Worm (Caenorhabditis elegans) whole organism, L1 larva: Measurements from ENCODE around the gene pigq-1.

Source experiments
- F16B12.6 ChIP-seq: fragments of 150-350 bp; optimal IDR thresholded peaks from 2 replicates; lab custom pipeline; 2014; ENCODE audit warnings: missing biosample characterization, missing genetic modification characterization
- Y116A8C.19 ChIP-seq: sonication (generic microtip); optimal IDR thresholded peaks from 2 replicates; lab custom pipeline; 2016; ENCODE audit warnings: missing compliant biosample characterization, missing genetic modification characterization, borderline replicate concordance
- aly-2 ChIP-seq: fragments of 150-350 bp; optimal IDR thresholded peaks from 2 replicates; lab custom pipeline; 2014; ENCODE audit warnings: missing biosample characterization, missing genetic modification characterization
- ama-1 ChIP-seq: fragments of 150-350 bp; optimal IDR thresholded peaks from 2 replicates; lab custom pipeline; 2014
- blmp-1 ChIP-seq: fragments of 150-350 bp; optimal IDR thresholded peaks from 2 replicates; lab custom pipeline; 2014; ENCODE audit warnings: missing biosample characterization, missing genetic modification characterization
- ceh-82 ChIP-seq, 3 experiments: fragments of 150-350 bp in 1 of 3; sonication (generic microtip) in 2 of 3; optimal IDR thresholded peaks; 2 replicates each; lab custom pipeline; 2014 to 2017; ENCODE audit warnings: missing biosample characterization in 3 of 3, missing genetic modification characterization in 3 of 3
- ceh-88 ChIP-seq: fragments of 200-800 bp; sonication (Bioruptor generic); IDR thresholded peaks from 2 replicates; pipeline ENCODE4 v1.3.6; 2022; ENCODE audit warnings: missing genetic modification characterization, missing compliant biosample characterization
- ceh-90 ChIP-seq: sonication (generic microtip); optimal IDR thresholded peaks from 2 replicates; lab custom pipeline; 2016; ENCODE audit warnings: missing genetic modification characterization, missing compliant biosample characterization
- efl-1 ChIP-seq, 4 experiments: fragments of 150-350 bp; optimal IDR thresholded peaks in 3 of 4; peaks in 1 of 4; 1 replicate in 1 of 4; 2 replicates in 3 of 4; lab custom pipeline; 2014; ENCODE audit warnings: missing biosample characterization in 2 of 4, missing genetic modification characterization in 2 of 4, missing genetic modification reagents in 2 of 4
- efl-3 ChIP-seq: fragments of 200-800 bp; sonication (Bioruptor generic); optimal IDR thresholded peaks from 2 replicates; lab custom pipeline; 2018; ENCODE audit warnings: mild to moderate bottlenecking, missing genetic modification characterization, missing compliant biosample characterization
- egl-27 ChIP-seq, 2 experiments: fragments of 150-350 bp in 1 of 2; sonication (generic microtip); optimal IDR thresholded peaks; 3 replicates each; lab custom pipeline; 2017 to 2018; ENCODE audit warnings: missing biosample characterization in 2 of 2, missing genetic modification characterization in 2 of 2, missing genetic modification reagents in 2 of 2
- elt-2 ChIP-seq: sonication (generic microtip); optimal IDR thresholded peaks from 2 replicates; lab custom pipeline; 2016; ENCODE audit warnings: missing genetic modification characterization, mild to moderate bottlenecking, inconsistent platforms, missing compliant biosample characterization, missing genetic modification reagents
- ets-5 ChIP-seq: fragments of 200-800 bp; sonication (Bioruptor generic); IDR thresholded peaks from 2 replicates; pipeline ENCODE4 v1.3.6; 2022; ENCODE audit warnings: missing genetic modification characterization, missing compliant biosample characterization
- fkh-10 ChIP-seq: sonication (generic microtip); optimal IDR thresholded peaks from 2 replicates; lab custom pipeline; 2017; ENCODE audit warnings: missing biosample characterization, missing genetic modification reagents, missing genetic modification characterization
- grh-1 ChIP-seq: fragments of 200-800 bp; sonication (Bioruptor generic); IDR thresholded peaks from 2 replicates; pipeline ENCODE4 v1.3.6; 2022; ENCODE audit warnings: missing genetic modification reagents, missing genetic modification characterization, missing compliant biosample characterization
- hpl-2 ChIP-seq: fragments of 150-350 bp; optimal IDR thresholded peaks from 2 replicates; lab custom pipeline; 2014; ENCODE audit warnings: missing biosample characterization, missing genetic modification reagents, missing genetic modification characterization
- irx-1 ChIP-seq: sonication (generic microtip); optimal IDR thresholded peaks from 2 replicates; lab custom pipeline; 2016; ENCODE audit warnings: missing genetic modification characterization, missing compliant biosample characterization
- isw-1 ChIP-seq: fragments of 200-800 bp; sonication (Bioruptor generic); IDR thresholded peaks from 2 replicates; pipeline ENCODE4 v1.3.6; 2022; ENCODE audit warnings: missing genetic modification characterization, missing compliant biosample characterization
- lir-3 ChIP-seq: sonication (generic microtip); optimal IDR thresholded peaks from 2 replicates; lab custom pipeline; 2016; ENCODE audit warnings: mild to moderate bottlenecking, missing genetic modification characterization, moderate library complexity, missing compliant biosample characterization; ENCODE audit not compliant: poor library complexity
- lsy-2 ChIP-seq, 2 experiments: fragments of 150-350 bp; optimal IDR thresholded peaks; 2 replicates each; lab custom pipeline; 2014; ENCODE audit warnings: missing biosample characterization in 2 of 2, missing genetic modification characterization in 2 of 2
- mep-1 ChIP-seq: fragments of 150-350 bp; optimal IDR thresholded peaks from 2 replicates; lab custom pipeline; 2014; ENCODE audit warnings: missing biosample characterization, missing genetic modification characterization
- nhr-28 ChIP-seq: fragments of 150-350 bp; optimal IDR thresholded peaks from 2 replicates; lab custom pipeline; 2014; ENCODE audit warnings: missing biosample characterization, missing genetic modification characterization
- nhr-47 ChIP-seq: sonication (generic microtip); optimal IDR thresholded peaks from 2 replicates; lab custom pipeline; 2016; ENCODE audit warnings: mild to moderate bottlenecking, missing genetic modification characterization, moderate library complexity, missing compliant biosample characterization
- nhr-76 ChIP-seq: sonication (generic microtip); optimal IDR thresholded peaks from 2 replicates; lab custom pipeline; 2017; ENCODE audit warnings: missing biosample characterization, missing genetic modification characterization
- nhr-85 ChIP-seq: sonication (generic microtip); peaks from one replicate; lab custom pipeline; 2016; ENCODE audit warnings: missing genetic modification characterization, inconsistent platforms, missing compliant biosample characterization
- nhr-90 ChIP-seq: sonication (generic microtip); optimal IDR thresholded peaks from 2 replicates; lab custom pipeline; 2016; ENCODE audit warnings: mild to moderate bottlenecking, missing genetic modification characterization, missing compliant biosample characterization; ENCODE audit not compliant: poor library complexity
- pag-3 ChIP-seq: sonication (generic microtip); optimal IDR thresholded peaks from 2 replicates; lab custom pipeline; 2017; ENCODE audit warnings: missing genetic modification characterization, mild to moderate bottlenecking, missing compliant biosample characterization, antibody characterized with exemption, borderline replicate concordance; ENCODE audit not compliant: insufficient read depth
- pqm-1 ChIP-seq: sonication (generic microtip); optimal IDR thresholded peaks from 3 replicates; lab custom pipeline; 2017; ENCODE audit warnings: missing biosample characterization, missing genetic modification characterization
- skn-1 ChIP-seq: fragments of 150-350 bp; optimal IDR thresholded peaks from 2 replicates; lab custom pipeline; 2014; ENCODE audit warnings: missing biosample characterization, missing genetic modification characterization
- snpc-4 ChIP-seq: fragments of 150-350 bp; optimal IDR thresholded peaks from 2 replicates; lab custom pipeline; 2014; ENCODE audit warnings: missing biosample characterization, missing genetic modification characterization
- snu-23 ChIP-seq: sonication (generic microtip); optimal IDR thresholded peaks from 2 replicates; lab custom pipeline; 2016; ENCODE audit warnings: missing genetic modification characterization, missing compliant biosample characterization
- swsn-7 ChIP-seq: sonication (generic microtip); optimal IDR thresholded peaks from 2 replicates; lab custom pipeline; 2016; ENCODE audit warnings: missing genetic modification characterization, missing compliant biosample characterization
- unc-130 ChIP-seq: fragments of 150-350 bp; optimal IDR thresholded peaks from 2 replicates; lab custom pipeline; 2017; ENCODE audit warnings: missing biosample characterization, missing genetic modification characterization, inconsistent platforms
- unc-30 ChIP-seq: sonication (generic microtip); optimal IDR thresholded peaks from 2 replicates; lab custom pipeline; 2017; ENCODE audit warnings: missing biosample characterization, missing genetic modification characterization
- vab-15 ChIP-seq: sonication (generic microtip); optimal IDR thresholded peaks from 2 replicates; lab custom pipeline; 2017; ENCODE audit warnings: missing genotype, mild to moderate bottlenecking, missing genetic modification characterization, missing compliant biosample characterization
- xbp-1 ChIP-seq: sonication (generic microtip); optimal IDR thresholded peaks from 2 replicates; lab custom pipeline; 2016; ENCODE audit warnings: missing genetic modification characterization, missing compliant biosample characterization
- zag-1 ChIP-seq: fragments of 150-350 bp; optimal IDR thresholded peaks from 2 replicates; lab custom pipeline; 2014; ENCODE audit warnings: missing biosample characterization, missing genetic modification characterization
- zip-4 ChIP-seq: fragments of 200-800 bp; sonication (Bioruptor generic); optimal IDR thresholded peaks from 2 replicates; lab custom pipeline; 2018; ENCODE audit warnings: mild to moderate bottlenecking, missing genetic modification characterization, moderate library complexity, missing compliant biosample characterization
- ztf-4 ChIP-seq: fragments of 150-350 bp; optimal IDR thresholded peaks from 2 replicates; lab custom pipeline; 2014; ENCODE audit warnings: missing biosample characterization, missing genetic modification characterization

Gene pigq-1

ce11 chrIV:11146962-11147470 is at the start of gene pigq-1 (continued):
- TF ChIP-seq mep-1 (no peak), unc-130 (tag; lab: Kevin White, UChicago) (no peak), nhr-90 (peak; percentile 55), Y116A8C.19 (tag; lab: Kevin White, UChicago) (no peak), isw-1 (GFP tag; lab: Robert Waterston, UW) (no peak), egl-27 (tag; optimal IDR thresholded peaks at IDR 0.05; lab: Kevin White, UChicago) (no peak), vab-15 (tag; lab: Kevin White, UChicago) (no peak), nhr-76 (no peak), zag-1 (no peak), snu-23 (peak; percentile 31), fkh-10 (GFP tag; lab: Kevin White, UChicago) (no peak), ceh-82 (tag; optimal IDR thresholded peaks at IDR 0.05; lab: Kevin White, UChicago) (no peak), grh-1 (GFP tag; lab: Robert Waterston, UW) (no peak), ets-5 (no peak), hpl-2 (GFP tag; lab: Kevin White, UChicago) (no peak), nhr-47 (tag; lab: Kevin White, UChicago) (peak; percentile 28), lsy-2 (tag; optimal IDR thresholded peaks at IDR 0.05; lab: Kevin White, UChicago) (peak; percentile 32 to 35), snpc-4 (no peak), aly-2 (tag; lab: Kevin White, UChicago) (peak; percentile 90), swsn-7 (no peak)
- TF ChIP-seq, all 84 proteins: peak for 13

DNA sequence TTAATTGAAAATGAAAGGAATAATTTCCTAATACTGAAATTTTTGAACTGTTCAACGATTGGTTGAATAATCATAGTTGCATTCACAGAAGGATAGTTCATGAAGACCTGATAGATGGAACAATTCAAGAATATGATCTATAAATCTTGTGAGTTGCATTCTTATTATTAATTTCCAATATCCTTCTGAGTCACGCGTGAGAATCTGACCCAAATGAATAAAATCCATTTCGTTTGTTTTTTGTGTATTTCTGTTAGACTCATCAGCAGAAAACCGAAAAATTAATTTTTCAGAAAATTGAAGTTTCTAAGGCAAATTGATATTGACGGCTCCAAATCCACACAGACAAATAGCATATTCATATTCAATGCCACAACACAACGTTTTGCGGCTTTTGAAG is 42.4 kb upstream of the pigq-1 start, which contains the start of gene fbxb-79:
Gene fbxb-79 (minus strand): TSS at position 101 of the 400 bp plus-strand sequence.
- no peak for TF ChIP-seq ama-1 (lab: Kevin White, UChicago)

- TF ChIP-seq unc-30 (tag; lab: Kevin White, UChicago) = no peak
- no peak for TF ChIP-seq lir-3 (tag; lab: Kevin White, UChicago)
- no peak for TF ChIP-seq pag-3
- no peak for TF ChIP-seq nhr-85 (tag; lab: Kevin White, UChicago)
- no peak for TF ChIP-seq blmp-1 (tag; lab: Kevin White, UChicago)
- no peak for TF ChIP-seq pqm-1 (tag; lab: Kevin White, UChicago)
- TF ChIP-seq elt-2 = no peak
Measured at ce11 chrIV:11186729-11187128, 39.7 kb upstream of the pigq-1 start, which contains the start of gene sdz-27. Gene sdz-27, plus strand, starts transcription at chrIV:11187029.

DNA sequence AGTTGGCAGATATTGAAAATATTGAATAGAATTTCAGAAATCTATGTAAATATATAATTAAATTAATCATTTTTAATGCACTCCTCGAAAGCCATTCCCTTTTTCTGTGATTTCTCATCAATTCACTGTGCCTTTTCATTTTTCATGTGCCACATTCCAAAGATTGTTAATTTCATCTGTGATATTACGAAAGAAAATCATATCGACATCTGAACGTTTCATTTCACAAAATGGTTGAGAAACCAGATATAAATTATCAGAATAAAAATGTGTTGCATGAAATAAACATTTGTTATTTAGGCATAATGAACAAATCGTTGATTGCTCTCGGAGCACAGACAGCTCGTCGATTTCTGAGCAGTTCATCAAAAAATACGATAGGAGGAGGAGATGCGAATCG is 36.9 kb upstream of the pigq-1 start, which contains the start of gene nuaf-3:
Gene nuaf-3 (plus strand): TSS at position 301 of the 400 bp plus-strand sequence.
- TF ChIP-seq zip-4 (no peak), nhr-28 (tag; lab: Kevin White, UChicago) (no peak), ceh-88 (no peak), ceh-90 (no peak), Y116A8C.19 (tag; lab: Kevin White, UChicago) (no peak), vab-15 (tag; lab: Kevin White, UChicago) (no peak), skn-1 (tag; lab: Kevin White, UChicago) (no peak), efl-3 (GFP tag; lab: Kevin White, UChicago) (no peak), snpc-4 (no peak), xbp-1 (no peak), F16B12.6 (tag; lab: Kevin White, UChicago) (no peak), lsy-2 (tag; optimal IDR thresholded peaks at IDR 0.05; lab: Kevin White, UChicago) (no peak), fkh-10 (GFP tag; lab: Kevin White, UChicago) (no peak)

- TF ChIP-seq irx-1 (tag; lab: Kevin White, UChicago) (no peak), efl-1 (optimal IDR thresholded peaks at IDR 0.05; lab: Kevin White, UChicago) (no peak), efl-1 (GFP tag; optimal IDR thresholded peaks at IDR 0.05 in 1 of 2; lab: Kevin White, UChicago) (peak in 1 of 2 experiments; percentile 14), ztf-4 (tag; lab: Kevin White, UChicago) (no peak), elt-2 (peak; percentile 49), pqm-1 (tag; lab: Kevin White, UChicago) (no peak)
- TF ChIP-seq, all 84 proteins: peak for 2
Measured at ce11 chrIV:11183013-11183412, 36.0 kb upstream of the pigq-1 start, which contains the start of gene prx-14. Gene prx-14, plus strand, starts transcription at chrIV:11183132.
